Worm (Caenorhabditis elegans): ENCODE results near the gene pac-1.

Gene pac-1

DNA sequence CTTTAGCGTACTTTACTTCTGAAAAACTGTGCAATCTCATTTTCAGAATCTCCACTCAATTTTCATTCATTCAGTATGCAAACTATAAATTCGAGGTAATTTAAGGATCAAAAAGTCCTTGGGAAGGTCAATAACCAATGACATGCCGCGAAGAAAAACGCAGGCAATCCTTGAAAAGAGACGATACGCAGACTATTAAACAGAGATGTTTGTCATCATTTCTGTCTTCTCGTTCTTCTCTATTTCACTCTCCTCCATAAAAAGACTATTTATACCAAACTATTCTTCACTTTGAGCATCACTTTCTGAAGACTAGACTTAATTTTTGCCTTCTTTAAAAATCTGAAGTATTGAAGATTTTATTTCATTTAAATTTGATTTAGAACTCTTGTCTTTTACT, 57.3 kb downstream of the pac-1 start, which contains the start of gene C02D5.4:
C02D5.4 (plus strand) TSS at position 41 of the 400 bp plus-strand sequence.
- peak; percentile 52 for TF ChIP-seq pqm-1 (tag; optimal IDR thresholded peaks at IDR 0.05)
- peak; percentile 27 for TF ChIP-seq nfya-1 (tag; optimal IDR thresholded peaks at IDR 0.05; ENCODE audit: insufficient read depth)
- TF ChIP-seq fkh-2 (tag; optimal IDR thresholded peaks at IDR 0.05): no peak
- peak; percentile 57 for TF ChIP-seq pha-4 (tag; optimal IDR thresholded peaks at IDR 0.05)
- TF ChIP-seq R02D3.7 (tag; optimal IDR thresholded peaks at IDR 0.05): no peak
- TF ChIP-seq mml-1 (tag; optimal IDR thresholded peaks at IDR 0.05): no peak
- TF ChIP-seq nhr-76 (tag; optimal IDR thresholded peaks at IDR 0.05): no peak
- no peak for TF ChIP-seq tbx-2 (tag; optimal IDR thresholded peaks at IDR 0.05)
- TF ChIP-seq nhr-25 (tag; optimal IDR thresholded peaks at IDR 0.05): peak; percentile 6
- peak; percentile 22 for TF ChIP-seq elt-2 (tag; optimal IDR thresholded peaks at IDR 0.05)
- TF ChIP-seq skn-1 (tag; optimal IDR thresholded peaks at IDR 0.05): peak; percentile 99

DNA sequence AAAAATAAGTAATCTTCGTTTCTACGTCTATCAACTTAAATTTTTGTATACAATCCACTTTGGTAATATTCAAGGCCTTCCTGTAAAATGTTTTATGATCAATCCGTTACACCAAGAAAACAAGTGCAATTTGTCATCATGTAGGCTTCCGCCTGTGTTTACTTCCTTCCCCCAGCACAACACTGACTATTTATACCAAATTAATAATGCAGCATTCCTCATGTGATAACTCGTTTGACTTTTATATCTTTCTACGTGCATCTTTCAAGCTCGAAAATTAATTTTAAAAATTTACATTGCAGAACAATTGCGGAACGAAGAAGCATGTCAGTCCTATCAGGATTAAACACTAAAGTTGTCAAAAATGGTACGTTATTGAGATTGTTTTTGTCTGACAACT, 59.7 kb downstream of the pac-1 start, which contains the start of gene gsto-2:
gsto-2 (plus strand) TSS at position 301 of the 400 bp plus-strand sequence.
- TF ChIP-seq nhr-67 (tag; optimal IDR thresholded peaks at IDR 0.05) (no peak), nhr-11 (tag; optimal IDR thresholded peaks at IDR 0.05) (no peak), aly-2 (tag; optimal IDR thresholded peaks at IDR 0.05) (no peak), nhr-77 (tag; optimal IDR thresholded peaks at IDR 0.05) (no peak), skn-1 (tag; optimal IDR thresholded peaks at IDR 0.05) (no peak), ceh-16 (tag; optimal IDR thresholded peaks at IDR 0.05) (no peak), nhr-28 (tag; optimal IDR thresholded peaks at IDR 0.05) (no peak), jun-1 (tag; optimal IDR thresholded peaks at IDR 0.05) (no peak), tbx-2 (tag; optimal IDR thresholded peaks at IDR 0.05) (no peak), lsy-12 (tag; optimal IDR thresholded peaks at IDR 0.05) (no peak), hmg-11 (tag; optimal IDR thresholded peaks at IDR 0.05) (no peak)

ce11 chrIII:8555682-8556081, 60.9 kb downstream of the pac-1 start:
- TF ChIP-seq jun-1 (tag; optimal IDR thresholded peaks at IDR 0.05) (no peak), elt-2 (tag; optimal IDR thresholded peaks at IDR 0.05) (no peak), egl-27 (tag; optimal IDR thresholded peaks at IDR 0.05) (no peak), daf-12 (tag; optimal IDR thresholded peaks at IDR 0.05) (no peak), egl-5 (tag; optimal IDR thresholded peaks at IDR 0.05) (no peak), elt-1 (tag; optimal IDR thresholded peaks at IDR 0.05) (no peak), ceh-9 (tag; optimal IDR thresholded peaks at IDR 0.05) (no peak), nhr-12 (tag; optimal IDR thresholded peaks at IDR 0.05) (no peak), ZK546.5 (tag; optimal IDR thresholded peaks at IDR 0.05) (no peak), elt-3 (tag; optimal IDR thresholded peaks at IDR 0.05) (no peak), snpc-4 (tag; optimal IDR thresholded peaks at IDR 0.05) (no peak), lsy-12 (tag; optimal IDR thresholded peaks at IDR 0.05) (no peak), nhr-11 (tag; optimal IDR thresholded peaks at IDR 0.05) (no peak), nfya-1 (tag; optimal IDR thresholded peaks at IDR 0.05; ENCODE audit: insufficient read depth) (no peak), nhr-43 (tag; optimal IDR thresholded peaks at IDR 0.05; ENCODE audit: poor library complexity, severe bottlenecking) (no peak), unc-62 (GFP tag; optimal IDR thresholded peaks at IDR 0.05) (no peak)

DNA sequence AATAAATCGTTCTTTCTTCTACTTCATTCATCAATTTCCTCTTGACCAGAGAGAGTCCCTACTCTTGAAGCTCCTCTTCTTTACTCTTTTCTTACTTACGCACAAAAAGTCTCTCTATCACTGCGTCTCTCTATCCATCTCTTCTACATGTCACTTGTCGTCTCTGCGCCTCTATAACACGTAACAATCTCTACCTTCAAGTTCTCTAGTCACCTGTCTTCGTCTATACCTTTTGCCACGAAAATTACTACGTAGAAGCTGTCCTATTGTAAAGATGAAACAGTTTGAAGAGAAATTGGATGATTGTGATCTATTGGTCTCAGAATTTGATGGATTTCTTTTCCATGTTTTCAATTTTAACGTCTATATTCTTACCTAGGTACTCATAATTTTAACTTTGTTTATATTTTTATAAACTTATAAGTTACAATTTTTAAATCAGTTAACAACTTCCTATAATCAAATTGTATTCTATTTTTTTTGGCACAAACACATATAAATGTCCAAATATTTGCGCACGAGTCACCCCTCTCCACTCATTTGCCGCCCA, 62.1 kb downstream of the pac-1 start, which contains the start of gene C02D5.2:
C02D5.2 (plus strand) TSS at position 500 of the 550 bp plus-strand sequence.
- TF ChIP-seq fos-1 (tag; optimal IDR thresholded peaks at IDR 0.05): no peak
- TF ChIP-seq snpc-4 (tag; optimal IDR thresholded peaks at IDR 0.05): peak; percentile 1
- no peak for TF ChIP-seq ama-1 (optimal IDR thresholded peaks at IDR 0.05)
- peak; percentile 27 for TF ChIP-seq elt-2 (tag; optimal IDR thresholded peaks at IDR 0.05)
- TF ChIP-seq nhr-77 (tag; optimal IDR thresholded peaks at IDR 0.05): no peak
- TF ChIP-seq nfya-1 (tag; optimal IDR thresholded peaks at IDR 0.05; ENCODE audit: insufficient read depth): peak; percentile 54
- peak; percentile 48 for TF ChIP-seq lin-39 (tag; optimal IDR thresholded peaks at IDR 0.05)
- TF ChIP-seq fkh-2 (tag; optimal IDR thresholded peaks at IDR 0.05): no peak
- TF ChIP-seq hmg-11 (tag; optimal IDR thresholded peaks at IDR 0.05): peak; percentile 42
- TF ChIP-seq nhr-11 (tag; optimal IDR thresholded peaks at IDR 0.05): peak; percentile 6
- TF ChIP-seq nhr-76 (tag; optimal IDR thresholded peaks at IDR 0.05): no peak
- TF ChIP-seq pha-4 (tag; optimal IDR thresholded peaks at IDR 0.05): peak; percentile 41
- TF ChIP-seq nhr-12 (tag; optimal IDR thresholded peaks at IDR 0.05): no peak
- TF ChIP-seq skn-1 (tag; optimal IDR thresholded peaks at IDR 0.05): peak; percentile 36
- no peak for TF ChIP-seq mml-1 (tag; optimal IDR thresholded peaks at IDR 0.05)
- TF ChIP-seq egl-5 (tag; optimal IDR thresholded peaks at IDR 0.05): no peak
- no peak for TF ChIP-seq daf-12 (tag; optimal IDR thresholded peaks at IDR 0.05)
- peak; percentile 1 for TF ChIP-seq lin-15B (tag; optimal IDR thresholded peaks at IDR 0.05)
- no peak for TF ChIP-seq ceh-82 (tag; optimal IDR thresholded peaks at IDR 0.05)
- peak; percentile 1 for TF ChIP-seq ceh-28 (tag; optimal IDR thresholded peaks at IDR 0.05)
- TF ChIP-seq aly-2 (tag; optimal IDR thresholded peaks at IDR 0.05): no peak
- peak; percentile 30 for TF ChIP-seq unc-62 (GFP tag; optimal IDR thresholded peaks at IDR 0.05)

All from whole organism, L3 larva.